Worm (Caenorhabditis elegans): ENCODE measurements around the gene sra-1.

Gene sra-1

ce11 chrII:9522986-9523385 lies 1.5 kb upstream of the sra-1 start, which contains the start of gene AH6.17:
Gene AH6.17 (plus strand): TSS chrII:9523170.
- TF ChIP-seq nhr-28 (tag; optimal IDR thresholded peaks at IDR 0.05) (no peak), bed-3 (GFP tag; optimal IDR thresholded peaks at IDR 0.05) (no peak), snpc-4 (tag; optimal IDR thresholded peaks at IDR 0.05) (no peak)

DNA sequence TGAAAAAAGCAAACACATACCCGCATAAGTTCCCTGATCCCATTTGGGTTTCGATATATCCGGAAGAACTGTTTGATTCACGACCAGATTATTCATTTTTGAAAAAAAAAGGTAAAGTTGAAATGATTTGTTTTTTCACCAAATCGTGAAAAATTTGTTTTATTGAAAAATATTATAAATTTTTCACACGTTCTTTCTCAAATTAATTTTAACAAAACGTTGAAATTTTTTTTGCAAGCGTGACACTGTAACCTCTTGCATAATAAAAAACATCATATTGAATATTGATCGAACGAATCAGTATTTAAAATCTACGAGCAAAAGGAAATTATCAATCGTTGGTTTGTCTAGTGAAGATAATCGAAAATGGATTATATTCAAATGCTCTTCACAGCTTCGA lies 2.7 kb downstream of the sra-1 start, which contains the start of the genes sfxn-1.1 and AH6.3:
Gene sfxn-1.1, minus strand, starts transcription at position 101 of the 400 bp plus-strand sequence.
Gene AH6.3, plus strand, starts transcription at position 275 of the 400 bp plus-strand sequence.
- TF ChIP-seq flh-1 (GFP tag; optimal IDR thresholded peaks at IDR 0.05) (no peak), blmp-1 (tag; optimal IDR thresholded peaks at IDR 0.05) (no peak)

- TF ChIP-seq cnd-1 (tag; optimal IDR thresholded peaks at IDR 0.05) (no peak), lin-32 (GFP tag; optimal IDR thresholded peaks at IDR 0.05) (no peak), nhr-28 (tag; optimal IDR thresholded peaks at IDR 0.05) (no peak), bed-3 (GFP tag; optimal IDR thresholded peaks at IDR 0.05) (no peak), lsy-2 (tag; optimal IDR thresholded peaks at IDR 0.05) (no peak), hlh-1 (tag; optimal IDR thresholded peaks at IDR 0.05) (no peak)
Observed at ce11 chrII:9516836-9517235, 4.6 kb downstream of the sra-1 start, which contains the start of gene gcy-1. Gene gcy-1 (minus strand): TSS chrII:9516936.

ce11 chrII:9507181-9507580 lies 14.3 kb downstream of the sra-1 start, which contains the start of gene gcy-3:
Gene gcy-3 (minus strand): TSS chrII:9507281.
- no peak for TF ChIP-seq flh-1 (GFP tag; optimal IDR thresholded peaks at IDR 0.05)
- TF ChIP-seq elt-1 (tag; optimal IDR thresholded peaks at IDR 0.05; ENCODE audit: borderline replicate concordance, insufficient read depth) = no peak
- TF ChIP-seq ceh-43 (GFP tag; optimal IDR thresholded peaks at IDR 0.05) = no peak

DNA sequence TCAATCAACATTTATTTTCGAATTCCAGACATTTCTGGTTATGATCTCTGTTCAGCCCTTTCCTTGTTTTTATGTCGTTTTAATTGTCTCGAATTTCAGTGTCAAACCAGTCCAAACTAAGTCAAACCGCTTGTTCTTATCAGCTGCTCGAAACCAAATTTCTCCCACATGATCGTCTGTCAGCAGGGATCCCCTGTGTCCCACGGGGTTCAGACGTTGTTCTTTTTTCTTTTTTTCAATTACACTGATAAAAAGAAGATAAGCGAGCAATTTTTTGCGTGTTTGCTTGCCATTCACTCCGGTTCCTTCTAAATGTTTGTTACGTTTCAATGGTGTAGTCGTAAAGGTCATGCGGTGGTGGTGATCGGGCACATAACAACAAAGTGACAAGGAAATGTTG lies 19.5 kb downstream of the sra-1 start:
- TF ChIP-seq mab-5 (tag; optimal IDR thresholded peaks at IDR 0.05) = no peak
- TF ChIP-seq ceh-39 (tag; optimal IDR thresholded peaks at IDR 0.05) = no peak
- TF ChIP-seq M03D4.4 (tag; optimal IDR thresholded peaks at IDR 0.05) = no peak
- TF ChIP-seq nhr-237 (tag; optimal IDR thresholded peaks at IDR 0.05) = no peak
- no peak for TF ChIP-seq zip-8 (tag; optimal IDR thresholded peaks at IDR 0.05)
- TF ChIP-seq pha-4 (tag; optimal IDR thresholded peaks at IDR 0.05) = no peak
- TF ChIP-seq flh-1 (GFP tag; optimal IDR thresholded peaks at IDR 0.05) = no peak
- no peak for TF ChIP-seq nhr-12 (tag; optimal IDR thresholded peaks at IDR 0.05)
- no peak for TF ChIP-seq elt-3 (tag; optimal IDR thresholded peaks at IDR 0.05)
- no peak for TF ChIP-seq unc-62 (GFP tag; optimal IDR thresholded peaks at IDR 0.05)

- TF ChIP-seq snpc-4 (tag; optimal IDR thresholded peaks at IDR 0.05) = no peak
Observed at ce11 chrII:9500926-9501325, 20.5 kb downstream of the sra-1 start.

DNA sequence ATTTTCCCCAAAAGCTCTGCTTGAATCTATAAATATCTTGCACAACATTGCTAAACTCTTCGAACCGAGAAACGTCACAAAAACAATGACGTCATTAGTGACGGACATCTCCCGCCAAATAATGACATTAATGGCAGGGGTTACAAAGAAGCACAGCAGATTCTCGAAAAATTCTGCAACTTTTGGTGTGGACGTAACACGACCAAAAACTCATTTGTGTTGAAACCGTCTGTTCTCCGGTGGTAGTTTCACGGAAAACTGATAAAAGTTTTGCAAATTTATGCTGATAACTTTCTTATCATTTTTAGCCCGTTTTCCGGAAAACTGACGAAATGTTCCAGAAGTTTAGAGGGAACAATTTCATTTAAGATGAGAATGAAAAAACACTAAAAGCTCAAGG lies 22.9 kb downstream of the sra-1 start:
- TF ChIP-seq pha-4 (tag; optimal IDR thresholded peaks at IDR 0.05) (no peak), ces-1 (GFP tag; optimal IDR thresholded peaks at IDR 0.05) (peak; percentile 24), mab-5 (tag; optimal IDR thresholded peaks at IDR 0.05) (no peak)

DNA sequence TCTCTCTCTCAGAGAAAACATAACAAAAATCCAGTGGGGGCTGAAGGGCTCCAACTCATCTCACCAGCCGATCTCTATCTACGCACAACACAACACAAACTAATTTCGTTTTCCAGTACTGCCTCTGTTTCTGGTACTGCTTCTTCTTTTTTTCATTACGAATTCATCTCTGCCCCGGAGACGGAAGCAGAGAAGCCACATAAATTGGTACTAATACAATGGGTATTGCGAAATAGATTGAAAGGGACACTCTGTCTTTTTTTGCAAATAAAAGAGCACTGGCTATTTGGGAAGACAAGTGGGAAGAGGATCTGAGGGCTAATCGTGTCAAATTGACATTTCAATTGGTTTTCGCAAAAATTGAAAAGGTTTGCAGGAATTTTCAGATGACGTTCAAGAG lies 24.2 kb downstream of the sra-1 start:
- TF ChIP-seq ham-2 (GFP tag; optimal IDR thresholded peaks at IDR 0.05) = no peak
- no peak for TF ChIP-seq nhr-2 (tag; optimal IDR thresholded peaks at IDR 0.05)
- TF ChIP-seq flh-1 (GFP tag; optimal IDR thresholded peaks at IDR 0.05) = no peak
- TF ChIP-seq ces-1 (GFP tag; optimal IDR thresholded peaks at IDR 0.05) = peak; percentile 89
- no peak for TF ChIP-seq lsy-2 (tag; optimal IDR thresholded peaks at IDR 0.05)
- no peak for TF ChIP-seq ceh-39 (tag; optimal IDR thresholded peaks at IDR 0.05)

DNA sequence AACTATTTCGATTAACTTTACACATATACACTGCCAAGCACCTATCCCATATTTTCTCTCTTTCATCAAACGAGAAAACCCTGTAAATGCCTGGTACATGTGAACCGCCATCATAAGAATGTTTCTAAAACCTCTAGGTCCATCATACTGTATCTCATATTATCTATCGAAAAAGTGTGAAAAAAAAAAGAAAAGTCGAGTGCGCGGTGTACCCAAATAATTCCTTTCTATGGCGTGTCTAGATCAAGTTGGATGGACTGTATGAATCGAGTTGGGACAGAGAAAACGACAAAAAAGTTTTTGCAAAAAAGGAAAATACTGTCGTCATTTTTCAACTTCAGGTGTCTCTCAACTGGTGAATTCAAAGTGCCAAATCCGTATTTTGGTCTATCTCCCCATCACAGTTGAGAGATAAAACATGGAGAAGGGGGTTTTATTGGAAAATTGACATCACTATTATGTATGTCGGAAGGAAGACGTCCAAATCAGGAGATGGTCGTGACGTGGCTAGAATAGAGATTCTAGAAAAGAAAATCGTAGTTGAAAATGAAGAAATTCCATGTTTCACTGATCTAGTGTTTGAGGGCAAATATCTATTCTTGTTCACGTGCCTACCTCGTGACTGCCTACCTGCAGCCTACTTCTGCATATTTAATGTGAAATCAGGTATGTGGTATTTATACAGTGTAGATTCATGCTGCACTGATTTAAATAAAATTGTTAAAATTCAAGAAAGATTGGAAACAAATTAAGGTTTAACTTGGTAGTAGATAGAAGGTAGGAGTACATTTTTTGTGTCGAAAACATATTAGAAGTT lies 28.0 kb downstream of the sra-1 start:
- TF ChIP-seq elt-3 (tag; optimal IDR thresholded peaks at IDR 0.05) = no peak
- no peak for TF ChIP-seq unc-120 (tag; optimal IDR thresholded peaks at IDR 0.05; ENCODE audit: poor library complexity, severe bottlenecking)
- no peak for TF ChIP-seq mab-5 (tag; optimal IDR thresholded peaks at IDR 0.05)
- TF ChIP-seq mls-2 (tag; optimal IDR thresholded peaks at IDR 0.05) = no peak
- TF ChIP-seq nhr-12 (tag; optimal IDR thresholded peaks at IDR 0.05) = no peak
- TF ChIP-seq hlh-1 (tag; optimal IDR thresholded peaks at IDR 0.05) = no peak
- TF ChIP-seq pha-4 (tag; optimal IDR thresholded peaks at IDR 0.05) = no peak
- TF ChIP-seq unc-39 (tag; optimal IDR thresholded peaks at IDR 0.05) = no peak
- TF ChIP-seq nhr-2 (tag; optimal IDR thresholded peaks at IDR 0.05) = no peak
- no peak for TF ChIP-seq drap-1 (GFP tag; optimal IDR thresholded peaks at IDR 0.05)
- TF ChIP-seq ztf-11 (tag; optimal IDR thresholded peaks at IDR 0.05) = no peak
- no peak for TF ChIP-seq ham-2 (GFP tag; optimal IDR thresholded peaks at IDR 0.05)
- no peak for TF ChIP-seq ceh-39 (tag; optimal IDR thresholded peaks at IDR 0.05)
- TF ChIP-seq bed-3 (GFP tag; optimal IDR thresholded peaks at IDR 0.05) = no peak
- TF ChIP-seq sem-2 (GFP tag; optimal IDR thresholded peaks at IDR 0.05) = no peak

Measured in whole organism, mixed stage, embryonic.